Fruit fly (Drosophila melanogaster) whole organism, embryonic: Measurements from ENCODE around the gene mad2.

Experiments
- CG10543 ChIP-seq: fragments of 200-800 bp; sonication (Bioruptor generic); optimal IDR thresholded peaks from 3 replicates; lab custom pipeline; 2017; ENCODE audit warnings: missing biosample characterization, mild to moderate bottlenecking, missing genetic modification characterization, moderate library complexity
- CG11504 ChIP-seq: fragments of 200-800 bp; sonication (Bioruptor generic); optimal IDR thresholded peaks from 3 replicates; lab custom pipeline; 2019; ENCODE audit warnings: missing biosample characterization, mild to moderate bottlenecking, missing genetic modification characterization, moderate library complexity
- CG12769 ChIP-seq: fragments of 200-800 bp; sonication (Bioruptor generic); optimal IDR thresholded peaks from 2 replicates; lab custom pipeline; 2019; ENCODE audit warnings: missing biosample characterization, mild to moderate bottlenecking, missing genetic modification characterization, moderate library complexity
- CG12942 ChIP-seq: fragments of 200-800 bp; sonication (Bioruptor generic); optimal IDR thresholded peaks from 3 replicates; lab custom pipeline; 2016; ENCODE audit warnings: missing biosample characterization, missing genetic modification characterization
- CG1603 ChIP-seq: fragments of 200-800 bp; sonication (Bioruptor generic); optimal IDR thresholded peaks from 2 replicates; lab custom pipeline; 2019; ENCODE audit warnings: missing biosample characterization, mild to moderate bottlenecking, missing genetic modification characterization, moderate library complexity
- CG16813 ChIP-seq: fragments of 200-800 bp; sonication (Bioruptor generic); IDR thresholded peaks from 3 replicates; pipeline ENCODE4 v1.3.6; 2022; ENCODE audit warnings: missing biosample characterization, missing genetic modification characterization; ENCODE audit not compliant: partially characterized antibody
- CG17186 ChIP-seq: fragments of 200-800 bp; sonication (Bioruptor generic); optimal IDR thresholded peaks from 3 replicates; lab custom pipeline; 2017; ENCODE audit warnings: missing biosample characterization, missing genetic modification reagents, missing genetic modification characterization
- CG17385 ChIP-seq: fragments of 200-800 bp; sonication (Bioruptor generic); optimal IDR thresholded peaks from 3 replicates; lab custom pipeline; 2018; ENCODE audit warnings: missing biosample characterization, mild to moderate bottlenecking, missing genetic modification characterization
- CG2678 ChIP-seq: fragments of 200-800 bp; sonication (Bioruptor generic); optimal IDR thresholded peaks from 3 replicates; lab custom pipeline; 2019; ENCODE audit warnings: missing biosample characterization, mild to moderate bottlenecking, missing genetic modification characterization, moderate library complexity
- CG3407 ChIP-seq: fragments of 200-800 bp; sonication (Bioruptor generic); optimal IDR thresholded peaks from 2 replicates; lab custom pipeline; 2018; ENCODE audit warnings: missing biosample characterization, mild to moderate bottlenecking, missing genetic modification characterization
- CG7357 ChIP-seq: fragments of 200-800 bp; sonication (Bioruptor generic); IDR thresholded peaks from 3 replicates; pipeline ENCODE4 v1.3.6; 2022; ENCODE audit warnings: missing biosample characterization, missing genetic modification characterization
- CG7745 ChIP-seq: fragments of 200-800 bp; sonication (Bioruptor generic); optimal IDR thresholded peaks from 2 replicates; lab custom pipeline; 2018; ENCODE audit warnings: missing biosample characterization, mild to moderate bottlenecking, missing genetic modification characterization, moderate library complexity
- CG7928 ChIP-seq: fragments of 200-800 bp; sonication (Bioruptor generic); optimal IDR thresholded peaks from 2 replicates; lab custom pipeline; 2017; ENCODE audit warnings: missing biosample characterization, mild to moderate bottlenecking, missing genetic modification characterization
- CG8765 ChIP-seq: fragments of 200-800 bp; sonication (Bioruptor generic); IDR thresholded peaks from 2 replicates; pipeline ENCODE4 v1.3.6; 2022; ENCODE audit warnings: missing biosample characterization, missing genetic modification characterization
- CHES-1-like ChIP-seq: fragments of 200-800 bp; sonication (Bioruptor generic); optimal IDR thresholded peaks from 2 replicates; lab custom pipeline; 2016; ENCODE audit warnings: missing biosample characterization, missing genetic modification characterization
- Chrac-16 ChIP-seq: fragments of 200-800 bp; sonication (Bioruptor generic); optimal IDR thresholded peaks from 3 replicates; lab custom pipeline; 2016; ENCODE audit warnings: missing biosample characterization, missing genetic modification characterization
- GATAe ChIP-seq: fragments of 200-800 bp; sonication (Bioruptor generic); conservative IDR thresholded peaks from 2 replicates; pipeline ENCODE4 v1.3.6; 2022; ENCODE audit warnings: missing biosample characterization, missing genetic modification characterization
- HLH54F ChIP-seq: fragments of 200-800 bp; sonication (Bioruptor generic); optimal IDR thresholded peaks from 3 replicates; lab custom pipeline; 2016; ENCODE audit warnings: missing biosample characterization, missing genetic modification characterization
- Hsf ChIP-seq: fragments of 200-800 bp; sonication (Bioruptor generic); optimal IDR thresholded peaks from 3 replicates; lab custom pipeline; 2016; ENCODE audit warnings: missing biosample characterization, missing genetic modification characterization
- Lim3 ChIP-seq: fragments of 200-800 bp; sonication (Bioruptor generic); IDR thresholded peaks from 2 replicates; pipeline ENCODE4 v1.3.6; 2022; ENCODE audit warnings: missing biosample characterization, missing genetic modification characterization
- Max ChIP-seq: fragments of 200-800 bp; sonication (Bioruptor generic); optimal IDR thresholded peaks from 2 replicates; lab custom pipeline; 2016; ENCODE audit warnings: missing biosample characterization, mild to moderate bottlenecking, missing genetic modification characterization
- Med ChIP-seq: fragments of 200-800 bp; sonication (Bioruptor generic); peaks from one replicate; lab custom pipeline; 2016; ENCODE audit warnings: missing biosample characterization, missing genetic modification characterization, mild to moderate bottlenecking, inconsistent platforms, moderate library complexity
- NFAT ChIP-seq: fragments of 200-800 bp; sonication (Bioruptor generic); IDR thresholded peaks from 2 replicates; pipeline ENCODE4 v1.3.6; 2022; ENCODE audit warnings: missing biosample characterization, missing genetic modification characterization
- Ssrp ChIP-seq: fragments of 200-800 bp; sonication (Bioruptor generic); optimal IDR thresholded peaks from 2 replicates; lab custom pipeline; 2018; ENCODE audit warnings: missing biosample characterization, mild to moderate bottlenecking, missing genetic modification characterization, moderate library complexity
- bab2 ChIP-seq: fragments of 200-800 bp; sonication (Bioruptor generic); optimal IDR thresholded peaks from 2 replicates; lab custom pipeline; 2016; ENCODE audit warnings: missing biosample characterization, missing genetic modification characterization
- bcd ChIP-seq: fragments of 200-800 bp; sonication (Bioruptor generic); optimal IDR thresholded peaks from 2 replicates; lab custom pipeline; 2017; ENCODE audit warnings: missing biosample characterization, mild to moderate bottlenecking, missing genetic modification characterization
- br ChIP-seq: fragments of >200 bp; optimal IDR thresholded peaks from 2 replicates; lab custom pipeline; 2017
- cg ChIP-seq: fragments of 200-800 bp; sonication (Bioruptor generic); optimal IDR thresholded peaks from 3 replicates; lab custom pipeline; 2019; ENCODE audit warnings: missing biosample characterization, mild to moderate bottlenecking, missing genetic modification characterization, moderate library complexity
- crol ChIP-seq: fragments of 200-800 bp; sonication (Bioruptor generic); IDR thresholded peaks from 2 replicates; pipeline ENCODE4 v1.3.6; 2022; ENCODE audit warnings: missing biosample characterization, missing genetic modification characterization
- cwo ChIP-seq: fragments of 200-800 bp; sonication (Bioruptor generic); optimal IDR thresholded peaks from 3 replicates; lab custom pipeline; 2017; ENCODE audit warnings: missing biosample characterization, missing genetic modification characterization, mild to moderate bottlenecking, moderate library complexity, missing genetic modification reagents
- da ChIP-seq: fragments of 200-800 bp; sonication (Bioruptor generic); optimal IDR thresholded peaks from 2 replicates; lab custom pipeline; 2016; ENCODE audit warnings: missing biosample characterization, missing genetic modification characterization
- ewg ChIP-seq: fragments of 200-800 bp; sonication (Bioruptor generic); optimal IDR thresholded peaks from 3 replicates; lab custom pipeline; 2017; ENCODE audit warnings: mild to moderate bottlenecking, missing biosample characterization, missing genetic modification reagents, missing genetic modification characterization
- grn ChIP-seq: fragments of 200-800 bp; sonication (Bioruptor generic); optimal IDR thresholded peaks from 3 replicates; lab custom pipeline; 2017; ENCODE audit warnings: missing biosample characterization, missing genetic modification characterization
- gro ChIP-seq: fragments of 200-800 bp; sonication (Bioruptor generic); optimal IDR thresholded peaks from 2 replicates; lab custom pipeline; 2016; ENCODE audit warnings: missing biosample characterization, missing genetic modification characterization
- hb ChIP-seq: fragments of 200-800 bp; sonication (Bioruptor generic); IDR thresholded peaks from 3 replicates; pipeline ENCODE4 v1.3.6; 2022; ENCODE audit warnings: missing biosample characterization, missing genetic modification characterization; ENCODE audit not compliant: partially characterized antibody
- kah ChIP-seq: fragments of 200-800 bp; sonication (Bioruptor generic); optimal IDR thresholded peaks from 2 replicates; lab custom pipeline; 2018; ENCODE audit warnings: missing biosample characterization, mild to moderate bottlenecking, missing genetic modification characterization
- ken ChIP-seq: fragments of 200-800 bp; sonication (Bioruptor generic); IDR thresholded peaks from 3 replicates; pipeline ENCODE4 v1.3.6; 2022; ENCODE audit warnings: missing biosample characterization, missing genetic modification characterization
- lab ChIP-seq: fragments of 200-800 bp; sonication (Bioruptor generic); optimal IDR thresholded peaks from 3 replicates; lab custom pipeline; 2017; ENCODE audit warnings: missing biosample characterization, missing genetic modification characterization, mild to moderate bottlenecking, moderate library complexity, missing genetic modification reagents
- lbe ChIP-seq: fragments of 200-800 bp; sonication (Bioruptor generic); optimal IDR thresholded peaks from 2 replicates; lab custom pipeline; 2016; ENCODE audit warnings: missing biosample characterization, mild to moderate bottlenecking, missing genetic modification characterization
- lola ChIP-seq, 3 experiments: fragments of >200 bp in 2 of 3; fragments of 200-800 bp in 1 of 3; sonication (Bioruptor generic) in 1 of 3; optimal IDR thresholded peaks; 2 replicates each; lab custom pipeline; 2017 to 2019; ENCODE audit warnings: missing biosample characterization in 3 of 3, missing genetic modification characterization in 3 of 3, mild to moderate bottlenecking in 1 of 3, moderate library complexity in 1 of 3
- lov ChIP-seq, 2 experiments: fragments of 200-800 bp in 1 of 2; fragments of >200 bp in 1 of 2; sonication (Bioruptor generic) in 1 of 2; IDR thresholded peaks in 1 of 2; optimal IDR thresholded peaks in 1 of 2; 2 replicates in 1 of 2; 3 replicates in 1 of 2; pipeline versions ENCODE4 v1.3.6 to Lab custom; 2017 to 2022; ENCODE audit warnings: missing biosample characterization in 1 of 2, missing genetic modification characterization in 1 of 2
- mam ChIP-seq: fragments of 200-800 bp; sonication (Bioruptor generic); optimal IDR thresholded peaks from 3 replicates; lab custom pipeline; 2016; ENCODE audit warnings: missing biosample characterization, missing genetic modification characterization
- mirr ChIP-seq: fragments of 200-800 bp; sonication (Bioruptor generic); optimal IDR thresholded peaks from 3 replicates; lab custom pipeline; 2018; ENCODE audit warnings: missing biosample characterization, mild to moderate bottlenecking, missing genetic modification characterization
- nau ChIP-seq: fragments of 200-800 bp; sonication (Bioruptor generic); optimal IDR thresholded peaks from 3 replicates; lab custom pipeline; 2017; ENCODE audit warnings: missing biosample characterization, mild to moderate bottlenecking, missing genetic modification characterization, missing genetic modification reagents
- org-1 ChIP-seq: fragments of 200-800 bp; sonication (Bioruptor generic); optimal IDR thresholded peaks from 2 replicates; lab custom pipeline; 2017; ENCODE audit warnings: missing biosample characterization, missing genetic modification characterization
- pita ChIP-seq: fragments of 200-800 bp; sonication (Bioruptor generic); optimal IDR thresholded peaks from 2 replicates; lab custom pipeline; 2017; ENCODE audit warnings: missing biosample characterization, mild to moderate bottlenecking, missing genetic modification characterization
- sens ChIP-seq: fragments of 200-800 bp; sonication (Bioruptor generic); peaks from one replicate; lab custom pipeline; 2016; ENCODE audit warnings: missing biosample characterization, missing genetic modification characterization
- stc ChIP-seq: fragments of 200-800 bp; sonication (Bioruptor generic); IDR thresholded peaks from 2 replicates; pipeline ENCODE4 v1.3.6; 2022; ENCODE audit warnings: missing biosample characterization, missing genetic modification characterization
- ttk ChIP-seq: fragments of 200-800 bp; sonication (Bioruptor generic); IDR thresholded peaks from 2 replicates; pipeline ENCODE4 v2.1.2; 2022; ENCODE audit warnings: missing biosample characterization, missing genetic modification characterization
- wdn ChIP-seq: fragments of 200-800 bp; sonication (Bioruptor generic); IDR thresholded peaks from 2 replicates; pipeline ENCODE4 v1.3.6; 2022; ENCODE audit warnings: missing biosample characterization, missing genetic modification characterization

Gene mad2

dm6 chr3L:5808540-5809200 is 4.2 kb downstream of the mad2 start (continued):
- TF ChIP-seq cg (GFP tag; lab: Kevin White, UChicago) = peak; percentile 3
- TF ChIP-seq lola (GFP tag; optimal IDR thresholded peaks at IDR 0.05; lab: Kevin White, UChicago) = no peak
- no peak for TF ChIP-seq CG2678 (tag; lab: Kevin White, UChicago)
- no peak for TF ChIP-seq Ssrp (tag; lab: Kevin White, UChicago)
- no peak for TF ChIP-seq sens (GFP tag; lab: Kevin White, UChicago)
- no peak for TF ChIP-seq CG7357 (GFP tag; lab: Robert Waterston, UW)
- TF ChIP-seq CG7745 (tag; lab: Kevin White, UChicago) = no peak
- 0 out of 2 replicates have a peak, but pooled peaks have one; percentile 3 for TF ChIP-seq NFAT (GFP tag; lab: Robert Waterston, UW)
- TF ChIP-seq CG16813 (GFP tag; lab: Robert Waterston, UW) = no peak
- TF ChIP-seq lov (optimal IDR thresholded peaks at IDR 0.05; lab: Kevin White, UChicago) = no peak
- TF ChIP-seq lov (GFP tag; IDR thresholded peaks at IDR 0.05; lab: Robert Waterston, UW) = no peak
- TF ChIP-seq kah (GFP tag; lab: Kevin White, UChicago) = no peak
- no peak for TF ChIP-seq CG3407 (GFP tag; lab: Kevin White, UChicago)
- TF ChIP-seq CG12769 (tag; lab: Kevin White, UChicago) = peak; percentile 40
- TF ChIP-seq nau (GFP tag; lab: Kevin White, UChicago) = peak; percentile 6
- no peak for TF ChIP-seq Max (GFP tag; lab: Kevin White, UChicago)
- TF ChIP-seq CG8765 (GFP tag; lab: Robert Waterston, UW) = no peak
- peak; percentile 8; the same call in 1 of the 2 replicates for TF ChIP-seq ttk
- no peak for TF ChIP-seq org-1 (GFP tag; lab: Kevin White, UChicago)
- TF ChIP-seq Lim3 (GFP tag; lab: Robert Waterston, UW) = no peak
- TF ChIP-seq CG7928 (GFP tag; lab: Kevin White, UChicago) = no peak
- no peak for TF ChIP-seq Chrac-16 (GFP tag; lab: Kevin White, UChicago)
- TF ChIP-seq da (GFP tag; lab: Kevin White, UChicago) = no peak
- no peak for TF ChIP-seq bcd
- TF ChIP-seq CG11504 (tag; lab: Kevin White, UChicago) = no peak
- peak; percentile 82 for TF ChIP-seq crol (GFP tag; lab: Robert Waterston, UW)
- TF ChIP-seq CG12942 (GFP tag; lab: Kevin White, UChicago) = no peak
- TF ChIP-seq Hsf (GFP tag; lab: Kevin White, UChicago) = no peak
- no peak for TF ChIP-seq lbe (GFP tag; lab: Kevin White, UChicago)
- TF ChIP-seq stc (GFP tag; lab: Robert Waterston, UW) = no peak
- TF ChIP-seq lab (GFP tag; lab: Kevin White, UChicago) = peak; percentile 63
- peak; percentile 19 for TF ChIP-seq mirr
- no peak for TF ChIP-seq pita (GFP tag; lab: Kevin White, UChicago)
- TF ChIP-seq bab2 (GFP tag; lab: Kevin White, UChicago) = no peak
- no peak for TF ChIP-seq hb
- TF ChIP-seq CG17186 (GFP tag; lab: Kevin White, UChicago) = no peak
- no peak for TF ChIP-seq mam (GFP tag; lab: Kevin White, UChicago)
- TF ChIP-seq HLH54F (GFP tag; lab: Kevin White, UChicago) = no peak
- no peak for TF ChIP-seq cwo (GFP tag; lab: Kevin White, UChicago)
- TF ChIP-seq Med (GFP tag; lab: Kevin White, UChicago) = peak; percentile 31
- no peak for TF ChIP-seq CG1603 (tag; lab: Kevin White, UChicago)
- TF ChIP-seq br = no peak
- TF ChIP-seq ewg (GFP tag; lab: Kevin White, UChicago) = no peak
- no peak for TF ChIP-seq CG17385 (GFP tag; lab: Kevin White, UChicago)
- TF ChIP-seq GATAe (GFP tag; lab: Robert Waterston, UW) = peak; percentile 24; the same call in 1 of the 2 replicates
- TF ChIP-seq CG10543 = peak; percentile 70
- TF ChIP-seq grn (GFP tag; lab: Kevin White, UChicago) = peak; percentile 46
- no peak for TF ChIP-seq wdn (GFP tag; lab: Robert Waterston, UW)
- TF ChIP-seq gro = peak; percentile 9
- TF ChIP-seq CHES-1-like (GFP tag; lab: Kevin White, UChicago) = peak; percentile 6
- TF ChIP-seq ken (GFP tag; lab: Robert Waterston, UW) = no peak
